Worm (Caenorhabditis elegans) whole organism, L3 larva: ENCODE results near the gene C14A6.8.

Experiments used
- ZK546.5 ChIP-seq: sonication (generic microtip); optimal IDR thresholded peaks from 2 replicates; lab custom pipeline; 2017; ENCODE audit warnings: missing biosample characterization, missing genetic modification characterization
- aly-2 ChIP-seq: fragments of 150-350 bp; optimal IDR thresholded peaks from 2 replicates; lab custom pipeline; 2014; ENCODE audit warnings: missing biosample characterization, missing genetic modification characterization
- ceh-16 ChIP-seq: sonication (generic microtip); optimal IDR thresholded peaks from 2 replicates; lab custom pipeline; 2017; ENCODE audit warnings: missing biosample characterization, missing genetic modification characterization
- ceh-28 ChIP-seq: fragments of 150-350 bp; optimal IDR thresholded peaks from 2 replicates; lab custom pipeline; 2014; ENCODE audit warnings: missing biosample characterization, missing genetic modification reagents, missing genetic modification characterization
- ceh-82 ChIP-seq: fragments of 150-350 bp; optimal IDR thresholded peaks from 2 replicates; lab custom pipeline; 2014; ENCODE audit warnings: missing biosample characterization, missing genetic modification characterization
- ceh-9 ChIP-seq: sonication (generic microtip); optimal IDR thresholded peaks from 2 replicates; lab custom pipeline; 2018; ENCODE audit warnings: missing biosample characterization, missing genetic modification characterization
- daf-12 ChIP-seq: fragments of 150-350 bp; optimal IDR thresholded peaks from 2 replicates; lab custom pipeline; 2014; ENCODE audit warnings: missing biosample characterization, missing genetic modification reagents, missing genetic modification characterization
- egl-5 ChIP-seq: fragments of 150-350 bp; optimal IDR thresholded peaks from 2 replicates; lab custom pipeline; 2017; ENCODE audit warnings: missing biosample characterization, missing genetic modification reagents, missing genetic modification characterization, inconsistent platforms
- elt-2 ChIP-seq: sonication (generic microtip); optimal IDR thresholded peaks from 2 replicates; lab custom pipeline; 2016; ENCODE audit warnings: missing genetic modification reagents, mild to moderate bottlenecking, missing genetic modification characterization, missing compliant biosample characterization
- elt-3 ChIP-seq, 3 experiments: fragments of 150-350 bp in 1 of 3; sonication (generic microtip) in 2 of 3; optimal IDR thresholded peaks; 2 replicates in 2 of 3; 4 replicates in 1 of 3; lab custom pipeline; 2014 to 2017; ENCODE audit warnings: missing biosample characterization in 3 of 3, missing genetic modification characterization in 3 of 3
- eor-1 ChIP-seq, 2 experiments: fragments of 150-350 bp; optimal IDR thresholded peaks; 2 replicates each; lab custom pipeline; 2014 to 2018; ENCODE audit warnings: missing biosample characterization in 2 of 2, missing genetic modification characterization in 2 of 2
- fkh-10 ChIP-seq: sonication (generic microtip); optimal IDR thresholded peaks from 2 replicates; lab custom pipeline; 2017; ENCODE audit warnings: missing biosample characterization, missing genetic modification reagents, missing genetic modification characterization
- fkh-2 ChIP-seq: fragments of 150-350 bp; optimal IDR thresholded peaks from 2 replicates; lab custom pipeline; 2014; ENCODE audit warnings: missing biosample characterization, missing genetic modification reagents, missing genetic modification characterization
- fos-1 ChIP-seq: fragments of 150-350 bp; optimal IDR thresholded peaks from 2 replicates; lab custom pipeline; 2014; ENCODE audit warnings: missing biosample characterization, missing genetic modification characterization
- hmg-11 ChIP-seq: sonication (generic microtip); optimal IDR thresholded peaks from 2 replicates; lab custom pipeline; 2016; ENCODE audit warnings: missing genetic modification characterization, missing compliant biosample characterization
- jun-1 ChIP-seq: fragments of 150-350 bp; optimal IDR thresholded peaks from 2 replicates; lab custom pipeline; 2014; ENCODE audit warnings: missing biosample characterization, missing genetic modification reagents, missing genetic modification characterization
- mml-1 ChIP-seq: fragments of 150-350 bp; sonication (generic microtip); optimal IDR thresholded peaks from 3 replicates; lab custom pipeline; 2014; ENCODE audit warnings: missing biosample characterization, missing genetic modification characterization
- nfya-1 ChIP-seq: sonication (generic microtip); optimal IDR thresholded peaks from 2 replicates; lab custom pipeline; 2017; ENCODE audit warnings: missing genetic modification characterization, mild to moderate bottlenecking, missing compliant biosample characterization, antibody characterized with exemption, moderate library complexity; ENCODE audit not compliant: insufficient read depth
- nhr-11 ChIP-seq: fragments of 150-350 bp; optimal IDR thresholded peaks from 2 replicates; lab custom pipeline; 2014; ENCODE audit warnings: missing biosample characterization, missing genetic modification characterization
- nhr-12 ChIP-seq: fragments of 150-350 bp; optimal IDR thresholded peaks from 2 replicates; lab custom pipeline; 2014; ENCODE audit warnings: missing biosample characterization, missing genetic modification characterization
- nhr-23 ChIP-seq: fragments of 150-350 bp; optimal IDR thresholded peaks from 2 replicates; lab custom pipeline; 2014; ENCODE audit warnings: missing biosample characterization, missing genetic modification reagents, missing genetic modification characterization
- nhr-237 ChIP-seq: fragments of 150-350 bp; optimal IDR thresholded peaks from 2 replicates; lab custom pipeline; 2014; ENCODE audit warnings: missing biosample characterization, missing genetic modification characterization
- nhr-25 ChIP-seq: sonication (generic microtip); optimal IDR thresholded peaks from 2 replicates; lab custom pipeline; 2017; ENCODE audit warnings: missing biosample characterization, missing genetic modification characterization
- nhr-28 ChIP-seq: fragments of 150-350 bp; optimal IDR thresholded peaks from 2 replicates; lab custom pipeline; 2014; ENCODE audit warnings: missing biosample characterization, missing genetic modification characterization
- nhr-77 ChIP-seq: fragments of 150-350 bp; optimal IDR thresholded peaks from 2 replicates; lab custom pipeline; 2014; ENCODE audit warnings: missing biosample characterization, missing genetic modification characterization
- pha-4 ChIP-seq: fragments of 150-350 bp; optimal IDR thresholded peaks from 2 replicates; lab custom pipeline; 2014; ENCODE audit warnings: missing biosample characterization, missing genetic modification reagents, missing genetic modification characterization
- pqm-1 ChIP-seq: fragments of 150-350 bp; optimal IDR thresholded peaks from 2 replicates; lab custom pipeline; 2017; ENCODE audit warnings: missing biosample characterization, missing genetic modification characterization, inconsistent platforms
- sea-2 ChIP-seq: fragments of 150-350 bp; sonication (generic microtip); optimal IDR thresholded peaks from 4 replicates; lab custom pipeline; 2014; ENCODE audit warnings: missing biosample characterization, missing genetic modification reagents, missing genetic modification characterization
- skn-1 ChIP-seq: fragments of 150-350 bp; optimal IDR thresholded peaks from 2 replicates; lab custom pipeline; 2014; ENCODE audit warnings: missing biosample characterization, missing genetic modification characterization
- tbx-2 ChIP-seq: sonication (generic microtip); optimal IDR thresholded peaks from 2 replicates; lab custom pipeline; 2016; ENCODE audit warnings: mild to moderate bottlenecking, missing genetic modification characterization, missing compliant biosample characterization
- unc-39 ChIP-seq: sonication (generic microtip); optimal IDR thresholded peaks from 4 replicates; lab custom pipeline; 2017; ENCODE audit warnings: missing biosample characterization, missing genetic modification characterization
- ztf-11 ChIP-seq: fragments of 150-350 bp; optimal IDR thresholded peaks from 2 replicates; lab custom pipeline; 2014; ENCODE audit warnings: missing biosample characterization, missing genetic modification characterization
- ztf-4 ChIP-seq: fragments of 150-350 bp; optimal IDR thresholded peaks from 2 replicates; lab custom pipeline; 2014; ENCODE audit warnings: missing biosample characterization, missing genetic modification characterization

Gene C14A6.8

ce11 chrV:18162568-18162967 is 8.9 kb downstream of the C14A6.8 start, which contains the start of gene C14A6.12:
Gene C14A6.12 (minus strand): TSS chrV:18162668.
- no peak for TF ChIP-seq unc-39 (tag; lab: Kevin White, UChicago)
- no peak for TF ChIP-seq nhr-237 (tag; lab: Kevin White, UChicago)
- no peak for TF ChIP-seq ceh-82 (tag; lab: Kevin White, UChicago)
- TF ChIP-seq jun-1 (tag; lab: Kevin White, UChicago), result no peak
- no peak for TF ChIP-seq aly-2 (tag; lab: Kevin White, UChicago)
- TF ChIP-seq egl-5 (tag; lab: Kevin White, UChicago), result no peak
- TF ChIP-seq fos-1, result no peak
- TF ChIP-seq ztf-11, result no peak
- no peak for TF ChIP-seq nhr-28 (tag; lab: Kevin White, UChicago)
- TF ChIP-seq ztf-4 (tag; lab: Kevin White, UChicago), result no peak
- TF ChIP-seq ceh-28, result no peak
- no peak for TF ChIP-seq mml-1 (tag; lab: Kevin White, UChicago)
- TF ChIP-seq nhr-11 (tag; lab: Kevin White, UChicago), result no peak
- TF ChIP-seq elt-2 (tag; lab: Kevin White, UChicago), result no peak
- no peak for TF ChIP-seq daf-12 (tag; lab: Kevin White, UChicago)
- TF ChIP-seq nhr-25 (tag; lab: Kevin White, UChicago), result no peak
- no peak for TF ChIP-seq nhr-77 (tag; lab: Kevin White, UChicago)
- no peak for TF ChIP-seq pha-4 (tag; lab: Kevin White, UChicago)
- TF ChIP-seq elt-3 (tag; optimal IDR thresholded peaks at IDR 0.05; lab: Kevin White, UChicago), result no peak
- TF ChIP-seq nhr-12 (tag; lab: Kevin White, UChicago), result no peak
- TF ChIP-seq, all 47 proteins: peak for 0

ce11 chrV:18161228-18161627 is 10.2 kb downstream of the C14A6.8 start, which contains the start of gene C14A6.13:
Gene C14A6.13 (minus strand): TSS chrV:18161328.
- no peak for TF ChIP-seq jun-1 (tag; lab: Kevin White, UChicago)
- no peak for TF ChIP-seq nhr-28 (tag; lab: Kevin White, UChicago)
- no peak for TF ChIP-seq egl-5 (tag; lab: Kevin White, UChicago)
- TF ChIP-seq nhr-237 (tag; lab: Kevin White, UChicago), result no peak
- TF ChIP-seq nhr-23 (tag; lab: Kevin White, UChicago), result no peak
- TF ChIP-seq elt-3 (tag; optimal IDR thresholded peaks at IDR 0.05; lab: Kevin White, UChicago), result no peak
- TF ChIP-seq nhr-77 (tag; lab: Kevin White, UChicago), result no peak
- no peak for TF ChIP-seq tbx-2 (tag; lab: Kevin White, UChicago)
- no peak for TF ChIP-seq nhr-11 (tag; lab: Kevin White, UChicago)
- TF ChIP-seq ztf-4 (tag; lab: Kevin White, UChicago), result no peak
- TF ChIP-seq fkh-10 (GFP tag; lab: Kevin White, UChicago), result no peak
- TF ChIP-seq nfya-1 (tag; lab: Kevin White, UChicago), result no peak
- no peak for TF ChIP-seq sea-2 (GFP tag; lab: Kevin White, UChicago)

ce11 chrV:18158172-18158571 is 13.3 kb downstream of the C14A6.8 start:
- TF ChIP-seq hmg-11, result no peak
- no peak for TF ChIP-seq ceh-82 (tag; lab: Kevin White, UChicago)
- TF ChIP-seq tbx-2 (tag; lab: Kevin White, UChicago), result no peak
- TF ChIP-seq egl-5 (tag; lab: Kevin White, UChicago), result no peak
- TF ChIP-seq fos-1, result no peak
- TF ChIP-seq eor-1 (tag; optimal IDR thresholded peaks at IDR 0.05; lab: Kevin White, UChicago), result no peak
- no peak for TF ChIP-seq nhr-11 (tag; lab: Kevin White, UChicago)
- TF ChIP-seq ztf-4 (tag; lab: Kevin White, UChicago), result no peak
- no peak for TF ChIP-seq fkh-10 (GFP tag; lab: Kevin White, UChicago)
- no peak for TF ChIP-seq ceh-16 (tag; lab: Kevin White, UChicago)
- no peak for TF ChIP-seq nhr-12 (tag; lab: Kevin White, UChicago)
- no peak for TF ChIP-seq unc-39 (tag; lab: Kevin White, UChicago)
- TF ChIP-seq ceh-9 (tag; lab: Kevin White, UChicago), result no peak
- TF ChIP-seq ceh-28, result no peak
- TF ChIP-seq daf-12 (tag; lab: Kevin White, UChicago), result no peak
- no peak for TF ChIP-seq nhr-23 (tag; lab: Kevin White, UChicago)
- TF ChIP-seq ZK546.5 (tag; lab: Kevin White, UChicago), result no peak
- TF ChIP-seq pha-4 (tag; lab: Kevin White, UChicago), result no peak
- no peak for TF ChIP-seq nhr-237 (tag; lab: Kevin White, UChicago)
- no peak for TF ChIP-seq skn-1 (tag; lab: Kevin White, UChicago)

ce11 chrV:18157707-18158106 is 13.8 kb downstream of the C14A6.8 start, which contains the start of gene clec-48:
Gene clec-48 (plus strand): TSS chrV:18158026.
- TF ChIP-seq fkh-2 (tag; lab: Kevin White, UChicago) (no peak), elt-2 (tag; lab: Kevin White, UChicago) (peak; percentile 50), pqm-1 (tag; lab: Kevin White, UChicago) (peak; percentile 66)
